Worm (Caenorhabditis elegans): ENCODE data around the gene Y61A9LA.4.
"Not testable (repeated sequence)": the region's sequence is repeated elsewhere in the genome, so short reads cannot be mapped to it uniquely, and the experiment has no call there.

ce11 chrV:4573824-4574223 lies 13.3 kb downstream of the Y61A9LA.4 start, which contains the start of gene hpo-39:
- TF ChIP-seq unc-39 (tag; optimal IDR thresholded peaks at IDR 0.05); pha-4 (tag; optimal IDR thresholded peaks at IDR 0.05); nfya-1 (tag; optimal IDR thresholded peaks at IDR 0.05; ENCODE audit: insufficient read depth); nhr-237 (tag; optimal IDR thresholded peaks at IDR 0.05); fkh-2 (tag; optimal IDR thresholded peaks at IDR 0.05); ceh-16 (tag; optimal IDR thresholded peaks at IDR 0.05); elt-1 (tag; optimal IDR thresholded peaks at IDR 0.05); daf-12 (tag; optimal IDR thresholded peaks at IDR 0.05); ZK546.5 (tag; optimal IDR thresholded peaks at IDR 0.05); sea-2 (GFP tag; optimal IDR thresholded peaks at IDR 0.05); nhr-23 (tag; optimal IDR thresholded peaks at IDR 0.05); skn-1 (tag; optimal IDR thresholded peaks at IDR 0.05); nhr-25 (tag; optimal IDR thresholded peaks at IDR 0.05): not testable (repeated sequence)

Measured in whole organism, L3 larva.